Fruit fly (Drosophila melanogaster) whole organism, adult: ENCODE data around the gene CG45690.

Experiments used
- CG11617 ChIP-seq: fragments of 200-800 bp; sonication (Bioruptor generic); optimal IDR thresholded peaks from 2 replicates; lab custom pipeline; 2017; ENCODE audit warnings: mild to moderate bottlenecking, missing biosample characterization, missing genetic modification reagents, missing genetic modification characterization
- CG12768 ChIP-seq: fragments of 200-800 bp; sonication (Bioruptor generic); optimal IDR thresholded peaks from 2 replicates; lab custom pipeline; 2017; ENCODE audit warnings: missing biosample characterization, missing genetic modification characterization, mild to moderate bottlenecking, moderate library complexity, missing genetic modification reagents
- CG14711 ChIP-seq: fragments of 200-800 bp; sonication (Bioruptor generic); optimal IDR thresholded peaks from 2 replicates; lab custom pipeline; 2018; ENCODE audit warnings: missing biosample characterization, mild to moderate bottlenecking, missing genetic modification characterization, moderate library complexity
- CG1620 ChIP-seq: fragments of 200-800 bp; sonication (Bioruptor generic); optimal IDR thresholded peaks from 2 replicates; lab custom pipeline; 2016; ENCODE audit warnings: missing biosample characterization, missing genetic modification characterization
- CG33017 ChIP-seq: fragments of 200-800 bp; sonication (Bioruptor generic); optimal IDR thresholded peaks from 2 replicates; lab custom pipeline; 2018; ENCODE audit warnings: missing biosample characterization, mild to moderate bottlenecking, missing genetic modification characterization, moderate library complexity
- CG5204 ChIP-seq: fragments of 200-800 bp; sonication (Bioruptor generic); optimal IDR thresholded peaks from 2 replicates; lab custom pipeline; 2016; ENCODE audit warnings: missing biosample characterization, missing genetic modification characterization
- CG7045 ChIP-seq: fragments of 200-800 bp; sonication (Bioruptor generic); optimal IDR thresholded peaks from 2 replicates; lab custom pipeline; 2017; ENCODE audit warnings: missing biosample characterization, mild to moderate bottlenecking, missing genetic modification characterization
- CG7101 ChIP-seq: fragments of 200-800 bp; sonication (Bioruptor generic); optimal IDR thresholded peaks from 2 replicates; lab custom pipeline; 2018; ENCODE audit warnings: missing biosample characterization, mild to moderate bottlenecking, missing genetic modification characterization, moderate library complexity
- Clk ChIP-seq: fragments of 200-800 bp; sonication (Bioruptor generic); optimal IDR thresholded peaks from 2 replicates; lab custom pipeline; 2017; ENCODE audit warnings: missing biosample characterization, missing genetic modification characterization
- Crg-1 ChIP-seq: fragments of 200-800 bp; sonication (Bioruptor generic); optimal IDR thresholded peaks from 2 replicates; lab custom pipeline; 2016; ENCODE audit warnings: missing biosample characterization, missing genetic modification characterization
- Hr96 ChIP-seq: fragments of 200-800 bp; sonication (Bioruptor generic); optimal IDR thresholded peaks from 2 replicates; lab custom pipeline; 2016; ENCODE audit warnings: missing biosample characterization, missing genetic modification characterization
- Mnt ChIP-seq: fragments of 200-800 bp; sonication (Bioruptor generic); optimal IDR thresholded peaks from 2 replicates; lab custom pipeline; 2016; ENCODE audit warnings: missing biosample characterization, mild to moderate bottlenecking, missing genetic modification characterization
- bab1 ChIP-seq: fragments of 200-800 bp; sonication (Bioruptor generic); optimal IDR thresholded peaks from 3 replicates; lab custom pipeline; 2019; ENCODE audit warnings: missing biosample characterization, mild to moderate bottlenecking, missing genetic modification characterization, moderate library complexity
- cic ChIP-seq: fragments of 200-800 bp; sonication (Bioruptor generic); optimal IDR thresholded peaks from 2 replicates; lab custom pipeline; 2017; ENCODE audit warnings: missing biosample characterization, mild to moderate bottlenecking, missing genetic modification characterization, moderate library complexity
- cnc ChIP-seq, 2 experiments: fragments of >200 bp; optimal IDR thresholded peaks; 2 replicates each; lab custom pipeline; 2017
- kay ChIP-seq: fragments of 200-800 bp; sonication (Bioruptor generic); peaks from one replicate; lab custom pipeline; 2016; ENCODE audit warnings: missing biosample characterization, missing genetic modification characterization, borderline replicate concordance
- ovo ChIP-seq: fragments of 200-800 bp; sonication (Bioruptor generic); optimal IDR thresholded peaks from 2 replicates; lab custom pipeline; 2016; ENCODE audit warnings: missing biosample characterization, missing genetic modification characterization
- pad ChIP-seq: fragments of 200-800 bp; sonication (Bioruptor generic); optimal IDR thresholded peaks from 3 replicates; lab custom pipeline; 2017; ENCODE audit warnings: missing biosample characterization, missing genetic modification characterization, mild to moderate bottlenecking, moderate library complexity, missing genetic modification reagents
- tj ChIP-seq: fragments of 200-800 bp; sonication (Bioruptor generic); optimal IDR thresholded peaks from 3 replicates; lab custom pipeline; 2017; ENCODE audit warnings: missing biosample characterization, mild to moderate bottlenecking, missing genetic modification characterization, moderate library complexity
- toe ChIP-seq: fragments of 200-800 bp; sonication (Bioruptor generic); optimal IDR thresholded peaks from 2 replicates; lab custom pipeline; 2016; ENCODE audit warnings: missing biosample characterization, missing genetic modification characterization

CG45690 gene

dm6 chr2L:10681602-10682001 lies 23.5 kb downstream of the CG45690 start, which contains the start of gene CG17107:
TSS of gene CG17107 (plus strand) at chr2L:10681902.
- TF ChIP-seq tj (no peak), cnc (optimal IDR thresholded peaks at IDR 0.05; lab: Kevin White, UChicago) (no peak), ovo (GFP tag; lab: Kevin White, UChicago) (no peak), CG12768 (GFP tag; lab: Kevin White, UChicago) (no peak), bab1 (GFP tag; lab: Kevin White, UChicago) (no peak), CG5204 (GFP tag; lab: Kevin White, UChicago) (no peak)

dm6 chr2L:10682197-10682596 lies 24.1 kb downstream of the CG45690 start:
- TF ChIP-seq Clk (GFP tag; lab: Kevin White, UChicago) = no peak
- TF ChIP-seq CG5204 (GFP tag; lab: Kevin White, UChicago) = no peak
- TF ChIP-seq cnc (optimal IDR thresholded peaks at IDR 0.05; lab: Kevin White, UChicago) = no peak
- TF ChIP-seq CG7045 (GFP tag; lab: Kevin White, UChicago) = no peak
- TF ChIP-seq CG12768 (GFP tag; lab: Kevin White, UChicago) = no peak
- no peak for TF ChIP-seq CG11617
- no peak for TF ChIP-seq CG33017 (tag; lab: Kevin White, UChicago)
- no peak for TF ChIP-seq CG1620 (GFP tag; lab: Kevin White, UChicago)
- no peak for TF ChIP-seq pad (GFP tag; lab: Kevin White, UChicago)
- TF ChIP-seq Crg-1 (GFP tag; lab: Kevin White, UChicago) = no peak
- TF ChIP-seq ovo (GFP tag; lab: Kevin White, UChicago) = no peak
- TF ChIP-seq kay (GFP tag; lab: Kevin White, UChicago) = no peak

DNA sequence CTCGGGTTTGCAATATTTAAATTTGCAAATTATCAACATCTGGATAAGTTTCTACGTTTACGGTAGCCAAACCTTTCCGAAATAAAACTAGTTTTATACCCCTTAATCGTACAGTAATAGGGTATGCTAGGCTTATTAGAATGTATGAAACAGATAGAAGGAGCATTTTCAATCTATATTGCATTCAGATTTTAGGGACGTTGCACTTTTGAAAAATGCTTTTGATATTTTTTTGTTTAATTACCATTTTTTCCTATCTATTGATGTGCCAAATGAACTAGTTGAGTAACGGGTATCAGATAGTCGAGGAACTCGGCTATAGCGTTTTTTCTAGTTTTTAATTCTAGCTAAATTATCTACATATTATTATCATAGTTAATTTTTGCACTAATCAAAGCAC lies 24.8 kb downstream of the CG45690 start:
- no peak for TF ChIP-seq CG1620 (GFP tag; lab: Kevin White, UChicago)
- TF ChIP-seq CG14711 (tag; lab: Kevin White, UChicago) = no peak
- TF ChIP-seq pad (GFP tag; lab: Kevin White, UChicago) = no peak
- TF ChIP-seq CG7101 (tag; lab: Kevin White, UChicago) = no peak
- TF ChIP-seq cnc (optimal IDR thresholded peaks at IDR 0.05; lab: Kevin White, UChicago) = no peak
- TF ChIP-seq Clk (GFP tag; lab: Kevin White, UChicago) = no peak
- TF ChIP-seq CG5204 (GFP tag; lab: Kevin White, UChicago) = no peak
- no peak for TF ChIP-seq tj

DNA sequence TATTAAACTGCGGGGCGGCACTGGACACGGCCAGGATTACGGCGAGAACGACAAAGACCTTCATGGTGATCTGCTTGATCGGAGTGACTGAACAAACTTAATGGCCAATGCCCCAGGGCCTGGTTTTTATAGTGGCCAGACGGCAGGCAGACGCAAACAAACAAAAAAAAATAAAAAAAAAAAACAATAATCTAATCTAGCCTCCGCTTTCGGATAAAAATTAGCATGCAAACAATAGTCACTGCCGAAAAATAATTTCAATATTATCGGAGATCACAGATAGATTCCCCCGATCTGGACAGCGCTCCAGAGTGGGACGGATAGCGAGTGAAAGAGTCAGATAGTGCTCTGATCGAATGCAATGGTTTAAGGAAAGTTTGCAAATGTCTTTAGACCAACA lies 26.2 kb downstream of the CG45690 start, which contains the start of gene CG7299:
Gene CG7299, minus strand, starts transcription at position 101 of the 400 bp plus-strand sequence.
- TF ChIP-seq tj (no peak), CG12768 (GFP tag; lab: Kevin White, UChicago) (no peak), toe (GFP tag; lab: Kevin White, UChicago) (no peak), Hr96 (no peak), CG5204 (GFP tag; lab: Kevin White, UChicago) (no peak), CG7045 (GFP tag; lab: Kevin White, UChicago) (no peak), CG33017 (tag; lab: Kevin White, UChicago) (no peak)

dm6 chr2L:10685666-10686065 lies 27.6 kb downstream of the CG45690 start:
- TF ChIP-seq CG7101 (tag; lab: Kevin White, UChicago) (no peak), cic (GFP tag; lab: Kevin White, UChicago) (no peak), Mnt (GFP tag; lab: Kevin White, UChicago) (no peak), pad (GFP tag; lab: Kevin White, UChicago) (no peak), kay (GFP tag; lab: Kevin White, UChicago) (no peak), toe (GFP tag; lab: Kevin White, UChicago) (no peak), bab1 (GFP tag; lab: Kevin White, UChicago) (no peak)

DNA sequence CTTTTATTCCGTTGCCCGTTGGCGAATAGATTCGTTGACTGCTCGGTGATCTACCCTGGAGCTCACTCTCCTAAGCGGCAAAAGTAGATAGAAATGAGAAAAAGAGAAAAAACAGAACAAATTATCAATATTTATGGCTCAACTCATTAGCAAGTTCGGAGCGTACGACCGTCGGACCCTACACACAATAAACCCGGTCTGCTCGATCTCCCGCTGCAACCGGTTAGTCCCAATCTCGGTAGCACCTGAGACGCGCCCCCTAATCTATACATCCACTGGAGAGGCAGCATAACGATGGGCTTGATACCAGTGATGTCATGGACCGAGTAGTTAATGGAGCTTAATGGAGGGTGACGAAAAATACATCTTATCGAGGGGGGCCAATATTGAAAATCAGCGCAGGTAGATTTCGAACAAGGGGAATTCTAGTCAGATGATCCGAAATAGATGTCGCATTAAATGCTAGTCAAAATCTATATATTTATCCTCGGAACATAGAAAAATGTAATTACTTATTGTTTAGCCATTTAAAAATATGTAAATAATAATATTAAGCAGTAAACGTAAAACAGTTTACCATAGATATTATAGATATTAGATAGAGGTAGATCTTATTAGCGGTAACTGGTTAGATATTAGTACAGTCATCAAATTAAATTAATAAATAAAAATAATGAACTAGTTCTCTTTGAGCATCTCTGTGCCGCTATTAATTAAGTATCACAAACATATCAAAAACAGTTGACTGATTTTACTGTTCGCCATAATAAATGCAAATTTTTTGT lies 29.1 kb downstream of the CG45690 start, which contains the start of gene CG7296:
Gene CG7296, minus strand, starts transcription at position 58 of the 785 bp plus-strand sequence.
- TF ChIP-seq pad (GFP tag; lab: Kevin White, UChicago) (no peak), ovo (GFP tag; lab: Kevin White, UChicago) (no peak), CG12768 (GFP tag; lab: Kevin White, UChicago) (no peak), CG7101 (tag; lab: Kevin White, UChicago) (no peak), CG14711 (tag; lab: Kevin White, UChicago) (no peak), CG5204 (GFP tag; lab: Kevin White, UChicago) (no peak), Hr96 (no peak), tj (no peak), Clk (GFP tag; lab: Kevin White, UChicago) (no peak), CG11617 (no peak), toe (GFP tag; lab: Kevin White, UChicago) (no peak), bab1 (GFP tag; lab: Kevin White, UChicago) (no peak), Mnt (GFP tag; lab: Kevin White, UChicago) (no peak), cic (GFP tag; lab: Kevin White, UChicago) (no peak), CG7045 (GFP tag; lab: Kevin White, UChicago) (no peak), CG33017 (tag; lab: Kevin White, UChicago) (no peak), cnc (optimal IDR thresholded peaks at IDR 0.05; lab: Kevin White, UChicago) (no peak)
